Worm (Caenorhabditis elegans): ENCODE results near the gene K07H8.5.
A peak's percentile ranks its signal among the peaks of the same experiment; 100 is the strongest.

K07H8.5 gene

ce11 chrIV:8225357-8225756 is 42.8 kb upstream of the K07H8.5 start, which contains the start of gene serp-1.2:
Gene serp-1.2, plus strand, starts transcription at chrIV:8225674.
- no peak for TF ChIP-seq mxl-1 (tag; optimal IDR thresholded peaks at IDR 0.05)
- TF ChIP-seq xnd-1 (tag; optimal IDR thresholded peaks at IDR 0.05) = no peak
- no peak for TF ChIP-seq B0019.2 (GFP tag; conservative IDR thresholded peaks at IDR 0.05)
- peak; percentile 66 for TF ChIP-seq nhr-80 (tag; optimal IDR thresholded peaks at IDR 0.05)
- TF ChIP-seq let-607 (tag; optimal IDR thresholded peaks at IDR 0.05) = peak in 1 of 2 experiments; percentile 51
- TF ChIP-seq snpc-4 (GFP tag; optimal IDR thresholded peaks at IDR 0.05) = no peak
- TF ChIP-seq snpc-4 (tag; optimal IDR thresholded peaks at IDR 0.05) = peak in 1 of 4 experiments; percentile 9
- TF ChIP-seq Y53G8AR.9 (GFP tag; conservative IDR thresholded peaks at IDR 0.05) = no peak
- peak; percentile 85 for TF ChIP-seq attf-3 (GFP tag; conservative IDR thresholded peaks at IDR 0.05)
- TF ChIP-seq ztf-18 (tag; optimal IDR thresholded peaks at IDR 0.05) = no peak
- TF ChIP-seq bed-2 (GFP tag; IDR thresholded peaks at IDR 0.05) = no peak
- TF ChIP-seq mes-4 (tag; optimal IDR thresholded peaks at IDR 0.05) = no peak

ce11 chrIV:8226474-8226873 is 41.6 kb upstream of the K07H8.5 start:
- peak; percentile 59; the same call in 1 of the 2 replicates for TF ChIP-seq B0336.3 (GFP tag; IDR thresholded peaks at IDR 0.05)
- no peak for TF ChIP-seq zfh-2 (GFP tag; conservative IDR thresholded peaks at IDR 0.05)
- 0 out of 2 replicates have a peak, but pooled peaks have one; percentile 3 for TF ChIP-seq hmg-1.2 (GFP tag; IDR thresholded peaks at IDR 0.05)
- no peak for TF ChIP-seq C06A6.2 (GFP tag; conservative IDR thresholded peaks at IDR 0.05)
- no peak for TF ChIP-seq tbx-9 (tag; optimal IDR thresholded peaks at IDR 0.05; ENCODE audit: borderline replicate concordance)
- no peak for TF ChIP-seq dpl-1 (GFP tag; optimal IDR thresholded peaks at IDR 0.05)
- TF ChIP-seq ceh-40 (GFP tag; IDR thresholded peaks at IDR 0.05) = no peak
- no peak for TF ChIP-seq rpc-1 (optimal IDR thresholded peaks at IDR 0.05)
- no peak for TF ChIP-seq rpc-1 (tag; optimal IDR thresholded peaks at IDR 0.05)
- TF ChIP-seq lin-35 (GFP tag; optimal IDR thresholded peaks at IDR 0.05) = no peak
- no peak for TF ChIP-seq hsf-1 (GFP tag; IDR thresholded peaks at IDR 0.05)
- TF ChIP-seq hrde-1 (tag; optimal IDR thresholded peaks at IDR 0.05; ENCODE audit: borderline replicate concordance) = no peak
- peak; percentile 44 for TF ChIP-seq mel-28 (tag; optimal IDR thresholded peaks at IDR 0.05; ENCODE audit: borderline replicate concordance)
- no peak for TF ChIP-seq nhr-80 (tag; optimal IDR thresholded peaks at IDR 0.05)
- TF ChIP-seq unc-130 (GFP tag; optimal IDR thresholded peaks at IDR 0.05) = no peak
- TF ChIP-seq Y53G8AR.9 (GFP tag; conservative IDR thresholded peaks at IDR 0.05) = no peak; the same call in 1 of the 2 replicates
- TF ChIP-seq D2030.7 (GFP tag; IDR thresholded peaks at IDR 0.05) = no peak
- TF ChIP-seq attf-5 (GFP tag; optimal IDR thresholded peaks at IDR 0.05) = peak; percentile 10
- TF ChIP-seq zim-3 (tag; optimal IDR thresholded peaks at IDR 0.05) = no peak
- TF ChIP-seq atf-7 (tag; optimal IDR thresholded peaks at IDR 0.05) = peak; percentile 2
- TF ChIP-seq Y95B8A.8 (GFP tag; IDR thresholded peaks at IDR 0.05) = no peak
- no peak for TF ChIP-seq repo-1 (tag; optimal IDR thresholded peaks at IDR 0.05)

ce11 chrIV:8229523-8229922 is 38.6 kb upstream of the K07H8.5 start:
- TF ChIP-seq lin-54 (GFP tag; optimal IDR thresholded peaks at IDR 0.05) (peak; percentile 17), repo-1 (tag; optimal IDR thresholded peaks at IDR 0.05) (peak; percentile 33), sdz-38 (tag; optimal IDR thresholded peaks at IDR 0.05) (no peak), tlf-1 (GFP tag; optimal IDR thresholded peaks at IDR 0.05) (peak; percentile 3), mes-4 (tag; optimal IDR thresholded peaks at IDR 0.05) (no peak), lag-1 (GFP tag; IDR thresholded peaks at IDR 0.05) (no peak), snpc-3.4 (tag; optimal IDR thresholded peaks at IDR 0.05) (no peak), T07F8.4 (tag; optimal IDR thresholded peaks at IDR 0.05) (no peak), F57C9.4 (tag; optimal IDR thresholded peaks at IDR 0.05) (no peak), pha-4 (tag; optimal IDR thresholded peaks at IDR 0.05) (no peak), nhr-90 (tag; optimal IDR thresholded peaks at IDR 0.05) (peak; percentile 39), rcor-1 (GFP tag; IDR thresholded peaks at IDR 0.05) (no peak), madf-8 (GFP tag; conservative IDR thresholded peaks at IDR 0.05) (no peak), hrde-1 (tag; optimal IDR thresholded peaks at IDR 0.05; ENCODE audit: borderline replicate concordance) (no peak), Y53F4B.3 (GFP tag; IDR thresholded peaks at IDR 0.05) (no peak), ceh-40 (GFP tag; IDR thresholded peaks at IDR 0.05) (no peak), lin-40 (tag; optimal IDR thresholded peaks at IDR 0.05) (peak; percentile 40), efl-1 (GFP tag; optimal IDR thresholded peaks at IDR 0.05) (no peak), hmg-1.2 (GFP tag; IDR thresholded peaks at IDR 0.05) (peak; percentile 63), sptf-2 (GFP tag; optimal IDR thresholded peaks at IDR 0.05) (no peak), him-1 (tag; optimal IDR thresholded peaks at IDR 0.05) (no peak)

Data from whole organism, young adult.